Worm (Caenorhabditis elegans) whole organism, mixed stage, embryonic: ENCODE results near the gene F55G7.1.

ENCODE experiments used
- M03D4.4 ChIP-seq: sonication (generic microtip); optimal IDR thresholded peaks from 2 replicates; lab custom pipeline; 2017; ENCODE audit warnings: mild to moderate bottlenecking, missing genetic modification characterization, missing compliant biosample characterization
- bed-3 ChIP-seq: fragments of 200-800 bp; sonication (Bioruptor generic); optimal IDR thresholded peaks from 3 replicates; lab custom pipeline; 2018; ENCODE audit warnings: mild to moderate bottlenecking, missing genetic modification characterization, moderate library complexity, missing compliant biosample characterization
- blmp-1 ChIP-seq: fragments of 150-350 bp; optimal IDR thresholded peaks from 2 replicates; lab custom pipeline; 2014; ENCODE audit warnings: missing biosample characterization, missing genetic modification characterization
- ceh-39 ChIP-seq: fragments of 150-350 bp; optimal IDR thresholded peaks from 2 replicates; lab custom pipeline; 2014; ENCODE audit warnings: missing biosample characterization, missing genetic modification characterization
- ceh-43 ChIP-seq: fragments of 200-800 bp; sonication (Bioruptor generic); optimal IDR thresholded peaks from 2 replicates; lab custom pipeline; 2018; ENCODE audit warnings: mild to moderate bottlenecking, missing genetic modification characterization, moderate library complexity, missing compliant biosample characterization
- ceh-83 ChIP-seq: fragments of 200-800 bp; sonication (Bioruptor generic); optimal IDR thresholded peaks from 2 replicates; lab custom pipeline; 2018; ENCODE audit warnings: mild to moderate bottlenecking, missing genetic modification characterization, missing compliant biosample characterization
- ces-1 ChIP-seq: fragments of 150-350 bp; optimal IDR thresholded peaks from 2 replicates; lab custom pipeline; 2014; ENCODE audit warnings: missing biosample characterization, missing genetic modification reagents, missing genetic modification characterization
- cnd-1 ChIP-seq: fragments of 200-800 bp; sonication (Bioruptor generic); optimal IDR thresholded peaks from 2 replicates; lab custom pipeline; 2018; ENCODE audit warnings: mild to moderate bottlenecking, missing genetic modification characterization, missing compliant biosample characterization
- drap-1 ChIP-seq: fragments of 200-800 bp; sonication (Bioruptor generic); optimal IDR thresholded peaks from 3 replicates; lab custom pipeline; 2018; ENCODE audit warnings: mild to moderate bottlenecking, missing genetic modification characterization, missing compliant biosample characterization
- elt-1 ChIP-seq: sonication (generic microtip); optimal IDR thresholded peaks from 2 replicates; lab custom pipeline; 2017; ENCODE audit warnings: missing genetic modification characterization, mild to moderate bottlenecking, missing compliant biosample characterization, antibody characterized with exemption, moderate library complexity, borderline replicate concordance; ENCODE audit not compliant: insufficient read depth
- elt-3 ChIP-seq: fragments of 150-350 bp; optimal IDR thresholded peaks from 2 replicates; lab custom pipeline; 2014; ENCODE audit warnings: missing biosample characterization, missing genetic modification characterization
- flh-1 ChIP-seq: fragments of 200-800 bp; sonication (Bioruptor generic); optimal IDR thresholded peaks from 2 replicates; lab custom pipeline; 2018; ENCODE audit warnings: mild to moderate bottlenecking, missing genetic modification characterization, moderate library complexity, missing compliant biosample characterization
- ham-2 ChIP-seq: fragments of 200-800 bp; sonication (Bioruptor generic); optimal IDR thresholded peaks from 2 replicates; lab custom pipeline; 2018; ENCODE audit warnings: mild to moderate bottlenecking, missing genetic modification characterization, missing compliant biosample characterization
- hlh-1 ChIP-seq: fragments of 150-350 bp; optimal IDR thresholded peaks from 2 replicates; lab custom pipeline; 2014; ENCODE audit warnings: missing biosample characterization, missing genetic modification reagents, missing genetic modification characterization
- lin-13 ChIP-seq: fragments of 150-350 bp; optimal IDR thresholded peaks from 2 replicates; lab custom pipeline; 2014; ENCODE audit warnings: missing biosample characterization, missing genetic modification characterization
- lin-32 ChIP-seq: fragments of 200-800 bp; sonication (Bioruptor generic); optimal IDR thresholded peaks from 2 replicates; lab custom pipeline; 2018; ENCODE audit warnings: mild to moderate bottlenecking, missing genetic modification characterization, missing compliant biosample characterization
- lsy-2 ChIP-seq: fragments of 150-350 bp; optimal IDR thresholded peaks from 2 replicates; lab custom pipeline; 2014; ENCODE audit warnings: missing biosample characterization, missing genetic modification characterization
- mab-5 ChIP-seq: fragments of 150-350 bp; optimal IDR thresholded peaks from 2 replicates; lab custom pipeline; 2014; ENCODE audit warnings: missing biosample characterization, missing genetic modification characterization
- mep-1 ChIP-seq: fragments of 150-350 bp; optimal IDR thresholded peaks from 2 replicates; lab custom pipeline; 2017; ENCODE audit warnings: missing biosample characterization, missing genetic modification reagents, missing genetic modification characterization, inconsistent platforms
- mls-2 ChIP-seq: sonication (generic microtip); optimal IDR thresholded peaks from 2 replicates; lab custom pipeline; 2016; ENCODE audit warnings: mild to moderate bottlenecking, missing genetic modification characterization, moderate library complexity, missing compliant biosample characterization
- nhr-12 ChIP-seq: fragments of 150-350 bp; optimal IDR thresholded peaks from 2 replicates; lab custom pipeline; 2014; ENCODE audit warnings: missing biosample characterization, missing genetic modification characterization
- nhr-2 ChIP-seq: fragments of 150-350 bp; optimal IDR thresholded peaks from 2 replicates; lab custom pipeline; 2014; ENCODE audit warnings: missing biosample characterization, missing genetic modification characterization
- nhr-237 ChIP-seq: fragments of 150-350 bp; optimal IDR thresholded peaks from 2 replicates; lab custom pipeline; 2014; ENCODE audit warnings: missing biosample characterization, missing genetic modification characterization
- nhr-28 ChIP-seq: fragments of 150-350 bp; optimal IDR thresholded peaks from 2 replicates; lab custom pipeline; 2014; ENCODE audit warnings: missing biosample characterization, missing genetic modification characterization
- nhr-76 ChIP-seq: sonication (generic microtip); optimal IDR thresholded peaks from 2 replicates; lab custom pipeline; 2017; ENCODE audit warnings: missing biosample characterization, missing genetic modification characterization
- pha-4 ChIP-seq: fragments of 150-350 bp; optimal IDR thresholded peaks from 2 replicates; lab custom pipeline; 2018; ENCODE audit warnings: missing biosample characterization, missing genetic modification reagents, missing genetic modification characterization
- sem-2 ChIP-seq: fragments of 200-800 bp; sonication (Bioruptor generic); optimal IDR thresholded peaks from 2 replicates; lab custom pipeline; 2018; ENCODE audit warnings: mild to moderate bottlenecking, missing genetic modification characterization, missing compliant biosample characterization
- snpc-4 ChIP-seq: fragments of 150-350 bp; optimal IDR thresholded peaks from 2 replicates; lab custom pipeline; 2014; ENCODE audit warnings: missing biosample characterization, missing genetic modification characterization
- sptf-1 ChIP-seq: sonication (generic microtip); optimal IDR thresholded peaks from 2 replicates; lab custom pipeline; 2017; ENCODE audit warnings: mild to moderate bottlenecking, missing genetic modification characterization, moderate library complexity, missing compliant biosample characterization
- tbx-8 ChIP-seq: fragments of 200-800 bp; sonication (Bioruptor generic); optimal IDR thresholded peaks from 2 replicates; lab custom pipeline; 2018; ENCODE audit warnings: mild to moderate bottlenecking, missing genetic modification characterization, moderate library complexity, missing compliant biosample characterization
- unc-120 ChIP-seq: sonication (generic microtip); optimal IDR thresholded peaks from 2 replicates; lab custom pipeline; 2017; ENCODE audit warnings: missing genetic modification characterization, missing compliant biosample characterization; ENCODE audit not compliant: poor library complexity, severe bottlenecking
- unc-39 ChIP-seq: fragments of 150-350 bp; optimal IDR thresholded peaks from 2 replicates; lab custom pipeline; 2014; ENCODE audit warnings: missing biosample characterization, missing genetic modification characterization
- unc-62 ChIP-seq: fragments of 150-350 bp; optimal IDR thresholded peaks from 2 replicates; lab custom pipeline; 2014; ENCODE audit warnings: missing biosample characterization, missing genetic modification reagents, missing genetic modification characterization
- zip-8 ChIP-seq: fragments of 150-350 bp; optimal IDR thresholded peaks from 2 replicates; lab custom pipeline; 2014; ENCODE audit warnings: missing biosample characterization, missing genetic modification characterization
- ztf-11 ChIP-seq: fragments of 150-350 bp; optimal IDR thresholded peaks from 2 replicates; lab custom pipeline; 2014; ENCODE audit warnings: missing biosample characterization, missing genetic modification characterization

F55G7.1 gene

DNA sequence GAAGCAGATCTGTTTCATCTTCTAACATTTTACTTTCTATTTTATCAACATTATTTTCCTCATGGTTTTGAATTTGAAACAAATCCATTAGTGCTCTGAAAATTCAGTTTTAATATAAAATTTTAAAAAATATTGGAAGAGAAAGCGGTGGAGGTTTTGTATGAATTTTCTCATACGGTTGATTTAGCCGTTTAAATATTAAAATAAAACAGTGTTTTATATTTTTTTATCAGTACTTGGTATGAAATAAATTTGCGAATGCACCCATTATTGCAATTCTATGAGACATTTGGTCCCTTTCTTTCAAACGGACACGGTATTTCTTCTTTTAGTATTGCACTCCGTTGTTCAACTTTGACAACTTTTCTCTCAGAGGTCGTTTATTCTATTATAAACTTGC is 7.3 kb downstream of the F55G7.1 start, which contains the start of gene dot-1.4:
TSS of gene dot-1.4 (minus strand) at position 101 of the 400 bp plus-strand sequence.
- TF ChIP-seq mab-5 (no peak), nhr-12 (tag; lab: Kevin White, UChicago) (no peak), ceh-83 (GFP tag; lab: Kevin White, UChicago) (no peak), zip-8 (tag; lab: Kevin White, UChicago) (no peak), sem-2 (GFP tag; lab: Kevin White, UChicago) (no peak), ztf-11 (tag; lab: Kevin White, UChicago) (no peak), nhr-76 (tag; lab: Kevin White, UChicago) (no peak), ceh-39 (tag; lab: Kevin White, UChicago) (no peak), snpc-4 (no peak), cnd-1 (tag; lab: Kevin White, UChicago) (no peak), ceh-43 (GFP tag; lab: Kevin White, UChicago) (no peak)

- TF ChIP-seq mls-2 (no peak), pha-4 (no peak), unc-120 (tag; lab: Kevin White, UChicago) (no peak), mep-1 (no peak), nhr-28 (tag; lab: Kevin White, UChicago) (no peak)
These were observed 9.3 kb downstream of the F55G7.1 start for ce11 chrX:11933547-11933946.

ce11 chrX:11934933-11935332 is 10.7 kb downstream of the F55G7.1 start:
- TF ChIP-seq mep-1 (peak; percentile 16), lsy-2 (tag; lab: Kevin White, UChicago) (no peak), ztf-11 (tag; lab: Kevin White, UChicago) (no peak), nhr-76 (tag; lab: Kevin White, UChicago) (no peak), lin-32 (GFP tag; lab: Kevin White, UChicago) (peak; percentile 41), ham-2 (GFP tag; lab: Kevin White, UChicago) (peak; percentile 62), tbx-8 (peak; percentile 28), drap-1 (GFP tag; lab: Kevin White, UChicago) (peak; percentile 85), pha-4 (peak; percentile 41), zip-8 (tag; lab: Kevin White, UChicago) (no peak), mls-2 (peak; percentile 73), M03D4.4 (tag; lab: Kevin White, UChicago) (peak; percentile 80), ceh-43 (GFP tag; lab: Kevin White, UChicago) (peak; percentile 41), cnd-1 (tag; lab: Kevin White, UChicago) (peak; percentile 85), nhr-28 (tag; lab: Kevin White, UChicago) (no peak), ceh-83 (GFP tag; lab: Kevin White, UChicago) (peak; percentile 69), sem-2 (GFP tag; lab: Kevin White, UChicago) (peak; percentile 70), unc-120 (tag; lab: Kevin White, UChicago) (peak; percentile 75), sptf-1 (tag; lab: Kevin White, UChicago) (peak; percentile 87), elt-1 (tag; lab: Kevin White, UChicago) (no peak), ces-1 (GFP tag; lab: Kevin White, UChicago) (peak; percentile 42), ceh-39 (tag; lab: Kevin White, UChicago) (no peak), bed-3 (GFP tag; lab: Kevin White, UChicago) (peak; percentile 65)

DNA sequence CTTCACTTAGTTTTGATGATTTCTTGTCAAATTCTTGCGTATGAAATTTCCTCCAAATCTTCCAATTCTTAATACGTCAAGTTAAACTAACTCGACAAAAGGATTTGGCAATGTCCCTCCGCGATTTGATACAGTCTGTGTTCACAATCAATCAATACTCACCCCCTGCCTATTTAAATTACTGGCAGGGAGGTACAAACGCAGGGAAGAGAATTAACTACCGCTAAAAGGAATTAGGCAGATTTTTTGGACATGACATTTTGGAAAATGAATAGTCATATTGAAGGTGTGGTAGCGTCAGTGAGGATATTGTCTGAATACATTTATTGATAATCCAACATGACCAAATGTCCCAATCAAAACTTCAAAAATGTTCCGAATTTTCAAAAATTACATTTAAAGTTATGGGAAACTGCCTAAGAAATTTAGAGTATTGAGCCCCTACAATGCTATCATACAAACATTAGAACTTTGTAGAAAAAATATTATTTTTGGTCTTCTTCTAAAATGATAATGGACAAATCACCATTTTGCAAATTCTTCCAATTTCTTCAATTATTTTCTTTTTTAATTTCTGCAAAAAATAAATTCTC is 13.2 kb downstream of the F55G7.1 start:
- TF ChIP-seq nhr-28 (tag; lab: Kevin White, UChicago) (peak; percentile 55), M03D4.4 (tag; lab: Kevin White, UChicago) (peak; percentile 53), mls-2 (peak; percentile 43), lsy-2 (tag; lab: Kevin White, UChicago) (peak; percentile 88), bed-3 (GFP tag; lab: Kevin White, UChicago) (no peak), elt-1 (tag; lab: Kevin White, UChicago) (no peak), hlh-1 (tag; lab: Kevin White, UChicago) (peak; percentile 85), ztf-11 (tag; lab: Kevin White, UChicago) (peak; percentile 97), nhr-76 (tag; lab: Kevin White, UChicago) (peak; percentile 75), ceh-43 (GFP tag; lab: Kevin White, UChicago) (peak; percentile 47), unc-120 (tag; lab: Kevin White, UChicago) (peak; percentile 89), ceh-83 (GFP tag; lab: Kevin White, UChicago) (peak; percentile 59), blmp-1 (tag; lab: Kevin White, UChicago) (peak; percentile 44), unc-39 (tag; lab: Kevin White, UChicago) (peak; percentile 80), elt-3 (peak; percentile 88), nhr-237 (tag; lab: Kevin White, UChicago) (peak; percentile 99), mab-5 (peak; percentile 94), tbx-8 (peak; percentile 59), zip-8 (tag; lab: Kevin White, UChicago) (no peak), snpc-4 (no peak), sem-2 (GFP tag; lab: Kevin White, UChicago) (no peak), unc-62 (GFP tag; lab: Kevin White, UChicago) (peak; percentile 92), nhr-2 (tag; lab: Kevin White, UChicago) (no peak), ces-1 (GFP tag; lab: Kevin White, UChicago) (peak; percentile 97), drap-1 (GFP tag; lab: Kevin White, UChicago) (peak; percentile 95), ham-2 (GFP tag; lab: Kevin White, UChicago) (peak; percentile 28), cnd-1 (tag; lab: Kevin White, UChicago) (peak; percentile 86), lin-32 (GFP tag; lab: Kevin White, UChicago) (peak; percentile 7), sptf-1 (tag; lab: Kevin White, UChicago) (peak; percentile 87), lin-13 (peak; percentile 78), nhr-12 (tag; lab: Kevin White, UChicago) (peak; percentile 79), mep-1 (peak; percentile 96), pha-4 (peak; percentile 92), ceh-39 (tag; lab: Kevin White, UChicago) (peak; percentile 95), flh-1 (GFP tag; lab: Kevin White, UChicago) (no peak)
- TF ChIP-seq, all 35 proteins: peak for 28
